Worm (Caenorhabditis elegans) whole organism, midembryonic: ENCODE data around the gene F41C6.4.

Experiments used
- T22C8.4 ChIP-seq: fragments of 200-800 bp; sonication (Bioruptor generic); IDR thresholded peaks from 2 replicates; pipeline ENCODE4 v1.3.6; 2022; ENCODE audit warnings: missing genetic modification characterization, missing compliant biosample characterization
- flt-1 ChIP-seq: fragments of 200-800 bp; sonication (Bioruptor generic); IDR thresholded peaks from 2 replicates; pipeline ENCODE4 v1.3.6; 2022; ENCODE audit warnings: missing genetic modification characterization, missing compliant biosample characterization
- klf-2 ChIP-seq: fragments of 200-800 bp; sonication (Bioruptor generic); conservative IDR thresholded peaks from 2 replicates; pipeline ENCODE4 v1.3.6; 2022; ENCODE audit warnings: missing genetic modification reagents, missing genetic modification characterization, missing compliant biosample characterization
- med-1 ChIP-seq: sonication (generic microtip); optimal IDR thresholded peaks from 2 replicates; lab custom pipeline; 2017; ENCODE audit warnings: missing genetic modification characterization, mild to moderate bottlenecking, missing compliant biosample characterization, antibody characterized with exemption, missing genetic modification reagents; ENCODE audit not compliant: insufficient read depth
- tab-1 ChIP-seq: fragments of 200-800 bp; sonication (Bioruptor generic); IDR thresholded peaks from 2 replicates; pipeline ENCODE4 v1.3.6; 2022; ENCODE audit warnings: missing genetic modification characterization, missing compliant biosample characterization
- ztf-23 ChIP-seq: fragments of 200-800 bp; sonication (Bioruptor generic); IDR thresholded peaks from 2 replicates; pipeline ENCODE4 v1.3.6; 2022; ENCODE audit warnings: missing genetic modification reagents, missing genetic modification characterization, missing compliant biosample characterization
- ztf-29 ChIP-seq: fragments of 200-800 bp; sonication (Bioruptor generic); IDR thresholded peaks from 2 replicates; pipeline ENCODE4 v1.3.6; 2022; ENCODE audit warnings: missing genetic modification reagents, missing genetic modification characterization, missing compliant biosample characterization

DNA sequence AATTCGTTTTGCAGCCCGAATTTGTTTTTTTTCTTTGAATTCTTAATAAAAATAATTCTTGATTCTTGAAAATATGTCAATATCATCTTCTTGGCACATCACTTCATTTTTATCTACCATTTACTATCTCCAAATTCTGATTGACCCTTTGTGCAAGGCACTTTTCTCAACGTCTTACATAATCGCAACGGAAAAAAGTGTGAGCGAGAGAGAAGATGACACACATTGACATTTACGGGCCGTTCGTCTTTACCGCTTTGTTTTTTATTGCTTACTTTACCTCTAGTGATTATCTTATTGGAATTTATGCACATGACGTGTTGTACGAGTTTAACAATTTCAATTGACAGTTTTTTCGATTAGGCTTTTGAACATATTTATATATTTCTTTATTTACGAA, 26.0 kb downstream of the F41C6.4 start:
- TF ChIP-seq T22C8.4 (no peak), med-1 (GFP tag; lab: Kevin White, UChicago) (no peak), flt-1 (no peak), ztf-29 (GFP tag; lab: Robert Waterston, UW) (no peak), klf-2 (GFP tag; lab: Robert Waterston, UW) (no peak), ztf-23 (GFP tag; lab: Robert Waterston, UW) (no peak), tab-1 (GFP tag; lab: Robert Waterston, UW) (no peak)
